Fruit fly (Drosophila melanogaster): ENCODE measurements around the gene Pka-R1.

DNA sequence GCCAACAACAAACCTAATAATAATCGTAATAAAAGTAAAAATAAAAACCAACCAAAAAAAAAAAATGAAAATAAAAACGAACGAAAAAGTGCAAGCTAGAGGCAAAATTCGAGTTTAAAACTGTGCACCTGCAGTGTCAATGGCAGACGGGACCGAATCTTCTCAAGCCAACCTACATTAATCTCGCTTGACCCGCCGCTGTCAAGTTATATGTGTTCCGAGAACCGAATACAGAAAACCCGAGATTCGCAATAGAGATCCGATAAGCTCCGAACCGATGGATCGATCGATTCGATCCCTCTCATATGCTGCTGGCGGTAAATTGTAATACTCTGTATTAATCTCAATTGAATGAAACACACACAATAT, 43.3 kb upstream of the Pka-R1 start:
- no peak for TF ChIP-seq jim (GFP tag; optimal IDR thresholded peaks at IDR 0.05)
- no peak for TF ChIP-seq N (GFP tag; optimal IDR thresholded peaks at IDR 0.05)
- no peak for TF ChIP-seq CG32264 (GFP tag; optimal IDR thresholded peaks at IDR 0.05)
- no peak for TF ChIP-seq Myc (optimal IDR thresholded peaks at IDR 0.05)
- no peak for TF ChIP-seq psq (GFP tag; optimal IDR thresholded peaks at IDR 0.05)
- no peak for TF ChIP-seq br (GFP tag; optimal IDR thresholded peaks at IDR 0.05)
- TF ChIP-seq lola (GFP tag; optimal IDR thresholded peaks at IDR 0.05) = no peak
- no peak for TF ChIP-seq OdsH (GFP tag; optimal IDR thresholded peaks at IDR 0.05)
- no peak for TF ChIP-seq Hr78 (GFP tag; optimal IDR thresholded peaks at IDR 0.05)
- TF ChIP-seq brk (GFP tag; optimal IDR thresholded peaks at IDR 0.05) = no peak
- TF ChIP-seq CrebA (GFP tag; optimal IDR thresholded peaks at IDR 0.05; ENCODE audit: borderline replicate concordance) = no peak
- no peak for TF ChIP-seq h (GFP tag; optimal IDR thresholded peaks at IDR 0.05)
- no peak for TF ChIP-seq GATAd (GFP tag; optimal IDR thresholded peaks at IDR 0.05)
